Fruit fly (Drosophila melanogaster) whole organism, embryonic: ENCODE data around the gene krz.

Experiments
- CG11696 ChIP-seq: fragments of 200-800 bp; sonication (Bioruptor generic); IDR thresholded peaks from 2 replicates; pipeline ENCODE4 v1.3.6; 2022; ENCODE audit warnings: missing biosample characterization, missing genetic modification characterization
- CG13296 ChIP-seq: fragments of 200-800 bp; sonication (Bioruptor generic); optimal IDR thresholded peaks from 3 replicates; lab custom pipeline; 2018; ENCODE audit warnings: missing biosample characterization, mild to moderate bottlenecking, missing genetic modification characterization
- CG4360 ChIP-seq: fragments of 200-800 bp; sonication (Bioruptor generic); IDR thresholded peaks from 2 replicates; pipeline ENCODE4 v1.3.6; 2022; ENCODE audit warnings: missing biosample characterization, missing genetic modification characterization
- CoRest ChIP-seq: fragments of 200-800 bp; sonication (Bioruptor generic); optimal IDR thresholded peaks from 3 replicates; lab custom pipeline; 2018; ENCODE audit warnings: missing biosample characterization, mild to moderate bottlenecking, missing genetic modification characterization, moderate library complexity
- NK7.1 ChIP-seq: fragments of 200-800 bp; sonication (Bioruptor generic); optimal IDR thresholded peaks from 3 replicates; lab custom pipeline; 2016; ENCODE audit warnings: missing biosample characterization, missing genetic modification characterization
- Sin3A ChIP-seq: fragments of >200 bp; optimal IDR thresholded peaks from 2 replicates; lab custom pipeline; 2018
- gcm2 ChIP-seq: fragments of 200-800 bp; sonication (Bioruptor generic); optimal IDR thresholded peaks from 2 replicates; lab custom pipeline; 2016; ENCODE audit warnings: missing biosample characterization, missing genetic modification characterization
- pros ChIP-seq: fragments of 200-800 bp; sonication (Bioruptor generic); optimal IDR thresholded peaks from 3 replicates; lab custom pipeline; 2019; ENCODE audit warnings: missing biosample characterization, mild to moderate bottlenecking, missing genetic modification characterization, moderate library complexity
- sr ChIP-seq: fragments of 200-800 bp; sonication (Bioruptor generic); IDR thresholded peaks from 3 replicates; pipeline ENCODE4 v1.3.6; 2022; ENCODE audit warnings: missing biosample characterization, missing genetic modification characterization
- zfh1 ChIP-seq: fragments of 200-800 bp; sonication (Bioruptor generic); IDR thresholded peaks from 3 replicates; pipeline ENCODE4 v1.3.6; 2022; ENCODE audit warnings: missing biosample characterization, missing genetic modification characterization

dm6 chr3R:32050685-32051084 lies 1.1 kb downstream of the krz start:
- no peak for TF ChIP-seq Sin3A (lab: Kevin White, UChicago)
- TF ChIP-seq pros (GFP tag; lab: Kevin White, UChicago), result no peak
- no peak for TF ChIP-seq CoRest
- TF ChIP-seq CG11696 (GFP tag; lab: Robert Waterston, UW), result no peak
- TF ChIP-seq NK7.1 (GFP tag; lab: Kevin White, UChicago), result no peak
- no peak for TF ChIP-seq sr (GFP tag; lab: Robert Waterston, UW)
- TF ChIP-seq zfh1 (GFP tag; lab: Robert Waterston, UW), result no peak
- no peak for TF ChIP-seq CG13296
- no peak for TF ChIP-seq CG4360 (GFP tag; lab: Robert Waterston, UW)
- no peak for TF ChIP-seq gcm2 (GFP tag; lab: Kevin White, UChicago)
